Fruit fly (Drosophila melanogaster): ENCODE measurements around the gene CG13689.

- TF ChIP-seq CG31224 (GFP tag; IDR thresholded peaks at IDR 0.05) = no peak
- TF ChIP-seq sens-2 (GFP tag; IDR thresholded peaks at IDR 0.05) = no peak
- TF ChIP-seq Hsf (GFP tag; optimal IDR thresholded peaks at IDR 0.05) = no peak
- TF ChIP-seq crp (GFP tag; optimal IDR thresholded peaks at IDR 0.05) = no peak
Measured at dm6 chr2L:559770-560567, 42.6 kb upstream of the CG13689 start, which contains the start of gene rempA.

Data from whole organism, embryonic.